Fruit fly (Drosophila melanogaster) S2 (cell line): Measurements from ENCODE around the gene lqfR.

ENCODE experiments used
- CG8478 ChIP-seq: fragments of >200 bp; optimal IDR thresholded peaks from 2 replicates; lab custom pipeline; 2018
- CTCF ChIP-seq, 2 experiments: fragments of >200 bp; optimal IDR thresholded peaks; 2 replicates each; lab custom pipeline; 2018

dm6 chr3R:22368077-22368776 is 42.9 kb upstream of the lqfR start:
- no peak for TF ChIP-seq CG8478 (lab: Kevin White, UChicago)
- TF ChIP-seq CTCF (optimal IDR thresholded peaks at IDR 0.05; lab: Kevin White, UChicago) = no peak
